Fruit fly (Drosophila melanogaster): Measurements from ENCODE around the gene CG31954.

The CG31954 gene

DNA sequence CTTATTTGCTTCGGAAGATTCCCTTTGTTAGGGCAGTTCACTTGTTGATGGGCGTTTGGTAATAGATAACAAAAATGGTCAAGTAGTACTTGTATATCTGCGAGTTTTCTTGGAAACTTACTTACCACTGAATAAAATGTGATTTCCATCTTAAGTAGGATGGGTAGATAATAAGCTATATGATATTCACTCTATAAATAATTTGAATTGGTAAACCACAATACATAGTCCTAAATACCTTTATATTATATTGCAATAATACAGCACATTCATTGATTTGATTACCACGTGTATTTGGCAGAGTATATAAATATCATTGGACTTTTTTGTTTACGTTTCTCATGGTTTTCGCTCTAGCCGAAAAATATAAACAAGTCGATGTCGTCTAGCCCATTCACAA, 34.0 kb downstream of the CG31954 start (continued):
- TF ChIP-seq MBD-R2 (GFP tag; IDR thresholded peaks at IDR 0.05) (no peak), fd102C (GFP tag; optimal IDR thresholded peaks at IDR 0.05) (no peak), ewg (GFP tag; optimal IDR thresholded peaks at IDR 0.05) (no peak), Elba2 (GFP tag; optimal IDR thresholded peaks at IDR 0.05) (no peak), cg (GFP tag; optimal IDR thresholded peaks at IDR 0.05) (no peak), CG11247 (GFP tag; IDR thresholded peaks at IDR 0.05) (no peak), CG3163 (GFP tag; optimal IDR thresholded peaks at IDR 0.05) (no peak), CG3847 (GFP tag; IDR thresholded peaks at IDR 0.05) (peak; percentile 52), CG1529 (GFP tag; optimal IDR thresholded peaks at IDR 0.05) (no peak), CG12155 (GFP tag; optimal IDR thresholded peaks at IDR 0.05) (peak; percentile 53), CG31441 (GFP tag; IDR thresholded peaks at IDR 0.05) (peak; percentile 61), sc (optimal IDR thresholded peaks at IDR 0.05) (no peak), sc (GFP tag; optimal IDR thresholded peaks at IDR 0.05) (peak; percentile 16), lilli (GFP tag; optimal IDR thresholded peaks at IDR 0.05) (peak; percentile 71), CG3065 (GFP tag; optimal IDR thresholded peaks at IDR 0.05) (no peak), trem (tag; optimal IDR thresholded peaks at IDR 0.05) (no peak), ci (GFP tag; IDR thresholded peaks at IDR 0.05) (peak; percentile 40), row (GFP tag; IDR thresholded peaks at IDR 0.05) (peak; percentile 82), CG2202 (tag; optimal IDR thresholded peaks at IDR 0.05) (no peak), CG9817 (tag; optimal IDR thresholded peaks at IDR 0.05) (peak; percentile 72), peb (GFP tag; IDR thresholded peaks at IDR 0.05) (no peak), lov (optimal IDR thresholded peaks at IDR 0.05) (no peak), lov (GFP tag; IDR thresholded peaks at IDR 0.05) (no peak), tgo (GFP tag; IDR thresholded peaks at IDR 0.05) (peak; percentile 73; the same call in 2 of the 3 replicates), CG8478 (optimal IDR thresholded peaks at IDR 0.05) (no peak), CG10431 (GFP tag; optimal IDR thresholded peaks at IDR 0.05) (no peak), gsb-n (tag; optimal IDR thresholded peaks at IDR 0.05) (no peak), chif (GFP tag; optimal IDR thresholded peaks at IDR 0.05) (peak; percentile 25 to 34), dysf (GFP tag; IDR thresholded peaks at IDR 0.05) (peak; percentile 83), Xbp1 (GFP tag; optimal IDR thresholded peaks at IDR 0.05) (peak; percentile 57), lmd (GFP tag; IDR thresholded peaks at IDR 0.05) (peak; percentile 76), sug (tag; optimal IDR thresholded peaks at IDR 0.05) (peak; percentile 49), ato (GFP tag; IDR thresholded peaks at IDR 0.05; ENCODE audit: partially characterized antibody) (no peak), ems (GFP tag; optimal IDR thresholded peaks at IDR 0.05) (peak; percentile 16), Nf-YB (GFP tag; optimal IDR thresholded peaks at IDR 0.05) (no peak), Mrtf (GFP tag; IDR thresholded peaks at IDR 0.05) (no peak; the same call in 2 of the 3 replicates), CG10321 (GFP tag; IDR thresholded peaks at IDR 0.05) (no peak), CG6689 (GFP tag; IDR thresholded peaks at IDR 0.05) (peak; percentile 58), CG9932 (GFP tag; IDR thresholded peaks at IDR 0.05) (peak; percentile 65), CG12299 (tag; optimal IDR thresholded peaks at IDR 0.05) (no peak), schlank (tag; optimal IDR thresholded peaks at IDR 0.05) (peak; percentile 38), fd96Cb (tag; optimal IDR thresholded peaks at IDR 0.05) (peak; percentile 65), CG1024 (GFP tag; IDR thresholded peaks at IDR 0.05) (no peak), Hmx (GFP tag; optimal IDR thresholded peaks at IDR 0.05) (peak; percentile 53), tna (GFP tag; IDR thresholded peaks at IDR 0.05; ENCODE audit: partially characterized antibody) (no peak), CG5180 (GFP tag; optimal IDR thresholded peaks at IDR 0.05) (peak; percentile 47), esg (GFP tag; conservative IDR thresholded peaks at IDR 0.05) (peak; percentile 59), CG2116 (GFP tag; optimal IDR thresholded peaks at IDR 0.05) (no peak), mam (GFP tag; optimal IDR thresholded peaks at IDR 0.05) (peak; percentile 53), CG13624 (GFP tag; optimal IDR thresholded peaks at IDR 0.05) (peak; percentile 23), grau (tag; optimal IDR thresholded peaks at IDR 0.05) (peak; percentile 73), CG4328 (GFP tag; optimal IDR thresholded peaks at IDR 0.05) (no peak), PHDP (tag; optimal IDR thresholded peaks at IDR 0.05) (peak; percentile 64)
